Worm (Caenorhabditis elegans) whole organism, L2 larva: ENCODE results near the gene F59A6.4.

Source experiments
- C34F6.9 ChIP-seq: fragments of 150-350 bp; optimal IDR thresholded peaks from 2 replicates; lab custom pipeline; 2014; ENCODE audit warnings: missing biosample characterization, missing genetic modification characterization
- F13H6.1 ChIP-seq: sonication (generic microtip); optimal IDR thresholded peaks from 2 replicates; lab custom pipeline; 2016; ENCODE audit warnings: missing genetic modification characterization, missing compliant biosample characterization
- R02D3.7 ChIP-seq: fragments of 150-350 bp; optimal IDR thresholded peaks from 2 replicates; lab custom pipeline; 2014; ENCODE audit warnings: missing biosample characterization, missing genetic modification characterization
- ZK546.5 ChIP-seq: sonication (generic microtip); optimal IDR thresholded peaks from 2 replicates; lab custom pipeline; 2017; ENCODE audit warnings: missing biosample characterization, missing genetic modification characterization
- alr-1 ChIP-seq: fragments of 150-350 bp; optimal IDR thresholded peaks from 2 replicates; lab custom pipeline; 2014; ENCODE audit warnings: missing biosample characterization, missing genetic modification characterization
- aly-2 ChIP-seq: fragments of 150-350 bp; optimal IDR thresholded peaks from 2 replicates; lab custom pipeline; 2014; ENCODE audit warnings: missing biosample characterization, missing genetic modification characterization
- ama-1 ChIP-seq: fragments of 150-350 bp; optimal IDR thresholded peaks from 2 replicates; lab custom pipeline; 2018; ENCODE audit warnings: inconsistent platforms
- blmp-1 ChIP-seq: sonication (generic microtip); optimal IDR thresholded peaks from 2 replicates; lab custom pipeline; 2017; ENCODE audit warnings: missing genetic modification characterization, mild to moderate bottlenecking, missing compliant biosample characterization, antibody characterized with exemption, moderate library complexity; ENCODE audit not compliant: insufficient read depth
- ceh-16 ChIP-seq: fragments of 150-350 bp; optimal IDR thresholded peaks from 2 replicates; lab custom pipeline; 2014; ENCODE audit warnings: missing biosample characterization, missing genetic modification characterization
- crh-2 ChIP-seq: sonication (generic microtip); optimal IDR thresholded peaks from 2 replicates; lab custom pipeline; 2017; ENCODE audit warnings: missing biosample characterization, missing genetic modification characterization
- dmd-4 ChIP-seq: sonication (generic microtip); optimal IDR thresholded peaks from 2 replicates; lab custom pipeline; 2017; ENCODE audit warnings: missing biosample characterization, missing genetic modification characterization
- elt-1 ChIP-seq: fragments of 150-350 bp; optimal IDR thresholded peaks from 2 replicates; lab custom pipeline; 2014; ENCODE audit warnings: missing biosample characterization, missing genetic modification characterization
- elt-3 ChIP-seq: sonication (generic microtip); optimal IDR thresholded peaks from 2 replicates; lab custom pipeline; 2017; ENCODE audit warnings: missing biosample characterization, missing genetic modification characterization
- fos-1 ChIP-seq: fragments of 150-350 bp; optimal IDR thresholded peaks from 2 replicates; lab custom pipeline; 2014; ENCODE audit warnings: missing biosample characterization, missing genetic modification characterization
- gmeb-1 ChIP-seq: fragments of 150-350 bp; optimal IDR thresholded peaks from 2 replicates; lab custom pipeline; 2014; ENCODE audit warnings: missing biosample characterization, missing genetic modification characterization
- lin-11 ChIP-seq: fragments of 150-350 bp; sonication (generic microtip); optimal IDR thresholded peaks from 2 replicates; lab custom pipeline; 2014; ENCODE audit warnings: missing biosample characterization, missing genetic modification characterization, inconsistent platforms, mixed read lengths
- lin-13 ChIP-seq: fragments of 150-350 bp; optimal IDR thresholded peaks from 2 replicates; lab custom pipeline; 2014; ENCODE audit warnings: missing biosample characterization, missing genetic modification reagents, missing genetic modification characterization
- lsy-2 ChIP-seq, 2 experiments: fragments of 150-350 bp in 1 of 2; sonication (generic microtip) in 1 of 2; optimal IDR thresholded peaks; 2 replicates each; lab custom pipeline; 2014 to 2017; ENCODE audit warnings: missing biosample characterization in 2 of 2, missing genetic modification characterization in 2 of 2
- mab-5 ChIP-seq: fragments of 150-350 bp; optimal IDR thresholded peaks from 2 replicates; lab custom pipeline; 2014; ENCODE audit warnings: missing biosample characterization, missing genetic modification characterization
- mbf-1 ChIP-seq: sonication (generic microtip); optimal IDR thresholded peaks from 2 replicates; lab custom pipeline; 2017; ENCODE audit warnings: missing biosample characterization, missing genetic modification characterization
- nhr-11 ChIP-seq: fragments of 150-350 bp; optimal IDR thresholded peaks from 2 replicates; lab custom pipeline; 2014; ENCODE audit warnings: missing biosample characterization, missing genetic modification characterization
- nhr-12 ChIP-seq: fragments of 150-350 bp; optimal IDR thresholded peaks from 2 replicates; lab custom pipeline; 2014; ENCODE audit warnings: missing biosample characterization, missing genetic modification characterization
- nhr-129 ChIP-seq: fragments of 150-350 bp; optimal IDR thresholded peaks from 2 replicates; lab custom pipeline; 2014; ENCODE audit warnings: missing biosample characterization, missing genetic modification characterization
- nhr-21 ChIP-seq: fragments of 150-350 bp; optimal IDR thresholded peaks from 2 replicates; lab custom pipeline; 2014; ENCODE audit warnings: missing biosample characterization, missing genetic modification characterization
- nhr-23 ChIP-seq: fragments of 150-350 bp; optimal IDR thresholded peaks from 2 replicates; lab custom pipeline; 2014; ENCODE audit warnings: missing biosample characterization, missing genetic modification reagents, missing genetic modification characterization
- nhr-237 ChIP-seq: fragments of 150-350 bp; optimal IDR thresholded peaks from 2 replicates; lab custom pipeline; 2014; ENCODE audit warnings: missing biosample characterization, missing genetic modification characterization
- nhr-25 ChIP-seq: fragments of 150-350 bp; sonication (generic microtip); optimal IDR thresholded peaks from 3 replicates; lab custom pipeline; 2014; ENCODE audit warnings: missing biosample characterization, missing genetic modification characterization
- nhr-6 ChIP-seq: fragments of 150-350 bp; optimal IDR thresholded peaks from 2 replicates; lab custom pipeline; 2014; ENCODE audit warnings: missing biosample characterization, missing genetic modification characterization
- nhr-77 ChIP-seq: fragments of 150-350 bp; optimal IDR thresholded peaks from 2 replicates; lab custom pipeline; 2014; ENCODE audit warnings: missing biosample characterization, missing genetic modification characterization
- peb-1 ChIP-seq: fragments of 150-350 bp; optimal IDR thresholded peaks from 2 replicates; lab custom pipeline; 2014; ENCODE audit warnings: missing biosample characterization, missing genetic modification characterization
- skn-1 ChIP-seq: sonication (generic microtip); optimal IDR thresholded peaks from 2 replicates; lab custom pipeline; 2017; ENCODE audit warnings: missing biosample characterization, missing genetic modification characterization
- sma-3 ChIP-seq: sonication (generic microtip); optimal IDR thresholded peaks from 2 replicates; lab custom pipeline; 2016; ENCODE audit warnings: missing genetic modification reagents, missing genetic modification characterization, missing compliant biosample characterization
- sma-9 ChIP-seq, 2 experiments: fragments of 150-350 bp in 1 of 2; sonication (generic microtip) in 1 of 2; optimal IDR thresholded peaks; 2 replicates each; lab custom pipeline; 2014 to 2016; ENCODE audit warnings: missing genetic modification characterization in 2 of 2, mild to moderate bottlenecking in 1 of 2, missing biosample characterization in 1 of 2, missing compliant biosample characterization in 1 of 2, missing genetic modification reagents in 1 of 2, moderate library complexity in 1 of 2
- snpc-4 ChIP-seq: fragments of 150-350 bp; optimal IDR thresholded peaks from 2 replicates; lab custom pipeline; 2014; ENCODE audit warnings: missing biosample characterization, missing genetic modification characterization
- unc-39 ChIP-seq: fragments of 150-350 bp; optimal IDR thresholded peaks from 2 replicates; lab custom pipeline; 2014; ENCODE audit warnings: missing biosample characterization, missing genetic modification characterization
- unc-55 ChIP-seq: fragments of 150-350 bp; sonication (generic microtip); optimal IDR thresholded peaks from 3 replicates; lab custom pipeline; 2014; ENCODE audit warnings: missing biosample characterization, missing genetic modification reagents, missing genetic modification characterization
- unc-62 ChIP-seq: fragments of 150-350 bp; optimal IDR thresholded peaks from 2 replicates; lab custom pipeline; 2014; ENCODE audit warnings: missing biosample characterization, missing genetic modification reagents, missing genetic modification characterization
- ztf-1 ChIP-seq: fragments of 200-800 bp; sonication (Bioruptor generic); conservative IDR thresholded peaks from 2 replicates; pipeline ENCODE4 v1.3.6; 2022; ENCODE audit warnings: missing genetic modification characterization, missing compliant biosample characterization
- ztf-11 ChIP-seq: sonication (generic microtip); optimal IDR thresholded peaks from 2 replicates; lab custom pipeline; 2017; ENCODE audit warnings: missing biosample characterization, missing genetic modification characterization
- ztf-4 ChIP-seq: fragments of 150-350 bp; optimal IDR thresholded peaks from 2 replicates; lab custom pipeline; 2014; ENCODE audit warnings: missing biosample characterization, missing genetic modification characterization

F59A6.4 gene

ce11 chrII:5004781-5005180 is at the start of gene F59A6.4:
TSS of gene F59A6.4 (plus strand) at chrII:5005081.
- TF ChIP-seq crh-2 (tag; lab: Kevin White, UChicago) = no peak
- no peak for TF ChIP-seq ztf-1 (GFP tag; lab: Robert Waterston, UW)
- no peak for TF ChIP-seq mbf-1
- TF ChIP-seq ZK546.5 (tag; lab: Kevin White, UChicago) = no peak

DNA sequence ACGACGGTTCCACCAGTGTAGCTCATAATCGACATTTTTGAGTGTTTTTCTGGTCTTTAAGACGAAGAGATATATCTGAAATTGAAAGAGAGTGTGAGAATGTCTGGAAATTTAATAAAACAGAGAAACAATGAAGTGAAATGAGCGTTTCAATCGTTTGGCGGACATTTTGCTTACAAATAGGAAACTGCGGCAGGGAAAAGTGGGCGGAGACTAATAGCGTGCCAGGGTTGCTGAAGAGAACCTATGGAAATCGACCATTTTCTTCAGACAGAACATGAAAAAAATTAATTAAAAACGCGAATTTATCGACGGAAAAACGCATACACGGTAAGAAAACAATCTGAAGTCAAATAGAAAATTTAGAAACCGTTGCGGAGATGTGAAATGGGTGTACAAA is 49.5 kb upstream of the F59A6.4 start, which contains the start of gene pbs-3:
pbs-3 (minus strand) TSS at position 75 of the 400 bp plus-strand sequence.
- peak; percentile 77 for TF ChIP-seq C34F6.9
- no peak for TF ChIP-seq peb-1 (tag; lab: Kevin White, UChicago)
- TF ChIP-seq dmd-4 = no peak
- TF ChIP-seq nhr-23 (tag; lab: Kevin White, UChicago) = no peak
- peak; percentile 76 for TF ChIP-seq lin-13 (GFP tag; lab: Kevin White, UChicago)
- TF ChIP-seq alr-1 = no peak
- TF ChIP-seq skn-1 (tag; lab: Kevin White, UChicago) = peak; percentile 89
- TF ChIP-seq lsy-2 (tag; optimal IDR thresholded peaks at IDR 0.05; lab: Kevin White, UChicago) = peak; percentile 22 to 76
- TF ChIP-seq ceh-16 (tag; lab: Kevin White, UChicago) = no peak
- TF ChIP-seq aly-2 (tag; lab: Kevin White, UChicago) = no peak
- TF ChIP-seq ztf-11 (tag; lab: Kevin White, UChicago) = no peak
- TF ChIP-seq unc-55 (GFP tag; lab: Kevin White, UChicago) = peak; percentile 79
- TF ChIP-seq lin-11 (tag; lab: Kevin White, UChicago) = peak; percentile 28
- TF ChIP-seq ZK546.5 (tag; lab: Kevin White, UChicago) = no peak
- TF ChIP-seq nhr-21 = peak; percentile 41
- peak; percentile 13 for TF ChIP-seq F13H6.1 (tag; lab: Kevin White, UChicago)
- TF ChIP-seq gmeb-1 = peak; percentile 25
- no peak for TF ChIP-seq ztf-1 (GFP tag; lab: Robert Waterston, UW)
- no peak for TF ChIP-seq nhr-11 (tag; lab: Kevin White, UChicago)
- TF ChIP-seq ztf-4 (tag; lab: Kevin White, UChicago) = no peak
- no peak for TF ChIP-seq elt-1
- no peak for TF ChIP-seq mab-5 (tag; lab: Kevin White, UChicago)
- TF ChIP-seq snpc-4 (tag; lab: Kevin White, UChicago) = peak; percentile 33
- TF ChIP-seq nhr-77 (tag; lab: Kevin White, UChicago) = no peak
- TF ChIP-seq nhr-6 (tag; lab: Kevin White, UChicago) = no peak
- TF ChIP-seq unc-62 (GFP tag; lab: Kevin White, UChicago) = no peak
- TF ChIP-seq fos-1 (tag; lab: Kevin White, UChicago) = peak; percentile 37
- peak; percentile 45 for TF ChIP-seq sma-3 (GFP tag; lab: Kevin White, UChicago)
- TF ChIP-seq nhr-12 = no peak
- peak; percentile 84 for TF ChIP-seq nhr-129 (tag; lab: Kevin White, UChicago)
- no peak for TF ChIP-seq nhr-237
- TF ChIP-seq unc-39 = no peak
- TF ChIP-seq sma-9 (GFP tag; optimal IDR thresholded peaks at IDR 0.05; lab: Kevin White, UChicago) = peak; percentile 33
- no peak for TF ChIP-seq sma-9 (tag; optimal IDR thresholded peaks at IDR 0.05; lab: Kevin White, UChicago)
- TF ChIP-seq nhr-25 (tag; lab: Kevin White, UChicago) = peak; percentile 46
- TF ChIP-seq ama-1 (lab: Kevin White, UChicago) = peak; percentile 60
- no peak for TF ChIP-seq blmp-1
- no peak for TF ChIP-seq R02D3.7 (tag; lab: Kevin White, UChicago)
- TF ChIP-seq crh-2 (tag; lab: Kevin White, UChicago) = peak; percentile 73

- no peak for TF ChIP-seq unc-62 (GFP tag; lab: Kevin White, UChicago)
- no peak for TF ChIP-seq dmd-4
- peak; percentile 46 for TF ChIP-seq C34F6.9
- peak; percentile 39 for TF ChIP-seq unc-55 (GFP tag; lab: Kevin White, UChicago)
- peak; percentile 58 for TF ChIP-seq nhr-129 (tag; lab: Kevin White, UChicago)
- TF ChIP-seq lsy-2 (tag; optimal IDR thresholded peaks at IDR 0.05; lab: Kevin White, UChicago) = peak in 1 of 2 experiments; percentile 26
- no peak for TF ChIP-seq elt-3
- TF ChIP-seq nhr-12 = no peak
- TF ChIP-seq, all 48 proteins: peak for 4
Measured at ce11 chrII:4959719-4960118, 45.2 kb upstream of the F59A6.4 start, which contains the start of gene ulp-2. TSS of gene ulp-2 (minus strand) at chrII:4959876.
